Fruit fly (Drosophila melanogaster): ENCODE data around the gene CG45544.

- TF ChIP-seq psq (optimal IDR thresholded peaks at IDR 0.05) (no peak), Dll (optimal IDR thresholded peaks at IDR 0.05) (no peak)
Measured at dm6 chr3R:29217309-29217708, 39.0 kb upstream of the CG45544 start.

All from whole organism.